Fruit fly (Drosophila melanogaster): ENCODE measurements around the gene by.

The by gene

DNA sequence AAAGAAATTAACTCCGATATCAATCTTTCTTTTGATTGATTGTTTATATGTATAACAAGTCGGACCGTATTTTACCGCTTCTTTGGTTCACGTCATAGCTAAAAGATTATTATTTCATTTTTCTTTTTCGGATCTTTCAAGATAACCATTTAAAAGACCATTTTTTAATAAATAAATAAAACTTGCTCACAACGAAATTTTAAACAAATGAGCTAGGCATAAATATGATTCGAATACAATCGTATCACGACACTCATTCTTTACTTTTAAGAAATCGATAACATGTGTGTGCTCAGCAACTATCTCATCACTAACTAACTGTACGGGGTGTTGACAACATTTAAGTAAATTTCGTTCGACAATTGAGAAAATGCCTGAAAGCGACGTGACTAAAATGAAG is 28.5 kb downstream of the by start, which contains the start of gene CG8149 (continued):
- TF ChIP-seq BtbVII (GFP tag; optimal IDR thresholded peaks at IDR 0.05), result no peak
- TF ChIP-seq HLH3B (GFP tag; IDR thresholded peaks at IDR 0.05), result no peak
- TF ChIP-seq stc (GFP tag; IDR thresholded peaks at IDR 0.05), result no peak
- TF ChIP-seq CG12299 (tag; optimal IDR thresholded peaks at IDR 0.05), result peak; percentile 35
- peak; percentile 95 for TF ChIP-seq zen2 (GFP tag; IDR thresholded peaks at IDR 0.05; ENCODE audit: partially characterized antibody)
- peak; percentile 27 for TF ChIP-seq CG18262 (tag; optimal IDR thresholded peaks at IDR 0.05)
- TF ChIP-seq Deaf1 (tag; optimal IDR thresholded peaks at IDR 0.05), result peak; percentile 6
- TF ChIP-seq CG3281 (GFP tag; optimal IDR thresholded peaks at IDR 0.05), result no peak
- peak; percentile 20; the same call in 1 of the 2 replicates for TF ChIP-seq Rfx (GFP tag; IDR thresholded peaks at IDR 0.05)
- peak; percentile 93 for TF ChIP-seq vnd (GFP tag; IDR thresholded peaks at IDR 0.05; ENCODE audit: partially characterized antibody)
- peak; percentile 81; the same call in 1 of the 2 replicates for TF ChIP-seq CG42726 (GFP tag; IDR thresholded peaks at IDR 0.05; ENCODE audit: partially characterized antibody)
- TF ChIP-seq lola (GFP tag; optimal IDR thresholded peaks at IDR 0.05), result peak in 1 of 3 experiments; percentile 46
- peak; percentile 88 for TF ChIP-seq BEAF-32 (GFP tag; optimal IDR thresholded peaks at IDR 0.05)
- TF ChIP-seq CG13424 (tag; optimal IDR thresholded peaks at IDR 0.05), result peak; percentile 44
- peak; percentile 15 for TF ChIP-seq cg (GFP tag; optimal IDR thresholded peaks at IDR 0.05)
- peak; percentile 6 for TF ChIP-seq unpg (GFP tag; optimal IDR thresholded peaks at IDR 0.05)
- peak; percentile 86 for TF ChIP-seq sens (GFP tag)
- TF ChIP-seq CG2129 (GFP tag; IDR thresholded peaks at IDR 0.05; ENCODE audit: partially characterized antibody), result peak; percentile 90
- no peak for TF ChIP-seq CG31365 (tag; optimal IDR thresholded peaks at IDR 0.05)
- TF ChIP-seq Bgb (GFP tag; IDR thresholded peaks at IDR 0.05; ENCODE audit: partially characterized antibody), result peak; percentile 95
- TF ChIP-seq CG2889 (GFP tag; IDR thresholded peaks at IDR 0.05), result no peak
- TF ChIP-seq lab (GFP tag; optimal IDR thresholded peaks at IDR 0.05), result no peak
- TF ChIP-seq stwl (tag; optimal IDR thresholded peaks at IDR 0.05), result peak; percentile 80
- no peak for TF ChIP-seq klu (GFP tag; IDR thresholded peaks at IDR 0.05)
- TF ChIP-seq nmo (GFP tag; optimal IDR thresholded peaks at IDR 0.05), result peak; percentile 68
- TF ChIP-seq Max (GFP tag; optimal IDR thresholded peaks at IDR 0.05), result peak; percentile 40
- TF ChIP-seq Gug (GFP tag; IDR thresholded peaks at IDR 0.05), result no peak
- TF ChIP-seq CG17568 (GFP tag; optimal IDR thresholded peaks at IDR 0.05), result peak; percentile 25
- TF ChIP-seq CG1233 (GFP tag; optimal IDR thresholded peaks at IDR 0.05), result peak; percentile 18
- TF ChIP-seq zen (tag; optimal IDR thresholded peaks at IDR 0.05), result peak; percentile 68
- peak; percentile 97 for TF ChIP-seq Dll (GFP tag; IDR thresholded peaks at IDR 0.05; ENCODE audit: partially characterized antibody)
- TF ChIP-seq Dref (GFP tag; IDR thresholded peaks at IDR 0.05), result peak; percentile 82
- TF ChIP-seq ato (GFP tag; IDR thresholded peaks at IDR 0.05; ENCODE audit: partially characterized antibody), result peak; percentile 80
- TF ChIP-seq Atf3 (GFP tag; optimal IDR thresholded peaks at IDR 0.05), result no peak
- TF ChIP-seq al (GFP tag; IDR thresholded peaks at IDR 0.05), result no peak
- no peak for TF ChIP-seq Lpt (GFP tag; optimal IDR thresholded peaks at IDR 0.05)
- TF ChIP-seq mld (GFP tag; IDR thresholded peaks at IDR 0.05; ENCODE audit: partially characterized antibody), result peak; percentile 85
- peak; percentile 47 for TF ChIP-seq CG13894 (tag; optimal IDR thresholded peaks at IDR 0.05)
- peak; percentile 97 for TF ChIP-seq Doc3 (GFP tag; IDR thresholded peaks at IDR 0.05; ENCODE audit: partially characterized antibody)
- no peak for TF ChIP-seq seq (GFP tag; IDR thresholded peaks at IDR 0.05)
- no peak for TF ChIP-seq ERR (GFP tag; optimal IDR thresholded peaks at IDR 0.05)
- TF ChIP-seq abd-A (tag; optimal IDR thresholded peaks at IDR 0.05), result no peak
- TF ChIP-seq NC2α (GFP tag; optimal IDR thresholded peaks at IDR 0.05), result no peak
- TF ChIP-seq tna (GFP tag; IDR thresholded peaks at IDR 0.05; ENCODE audit: partially characterized antibody), result peak; percentile 76
- peak; percentile 13 for TF ChIP-seq D19A (tag; optimal IDR thresholded peaks at IDR 0.05)
- TF ChIP-seq CG3407 (GFP tag; optimal IDR thresholded peaks at IDR 0.05), result no peak
- no peak for TF ChIP-seq CG2202 (tag; optimal IDR thresholded peaks at IDR 0.05)
- TF ChIP-seq odd (GFP tag; optimal IDR thresholded peaks at IDR 0.05), result no peak
- peak; percentile 93 for TF ChIP-seq bbx (GFP tag; IDR thresholded peaks at IDR 0.05; ENCODE audit: partially characterized antibody)
